Worm (Caenorhabditis elegans) whole organism, L1 larva: Measurements from ENCODE around the gene C08G9.1.

Experiments
- C04F5.9 ChIP-seq: sonication (generic microtip); optimal IDR thresholded peaks from 2 replicates; lab custom pipeline; 2016; ENCODE audit warnings: missing genetic modification characterization, missing compliant biosample characterization
- C16A3.4 ChIP-seq: fragments of 150-350 bp; optimal IDR thresholded peaks from 2 replicates; lab custom pipeline; 2014; ENCODE audit warnings: missing biosample characterization, missing genetic modification characterization
- F16B12.6 ChIP-seq: fragments of 150-350 bp; optimal IDR thresholded peaks from 2 replicates; lab custom pipeline; 2014; ENCODE audit warnings: missing biosample characterization, missing genetic modification characterization
- alr-1 ChIP-seq: fragments of 200-800 bp; sonication (Bioruptor generic); optimal IDR thresholded peaks from 2 replicates; lab custom pipeline; 2018; ENCODE audit warnings: borderline replicate concordance, mild to moderate bottlenecking, missing genetic modification characterization, missing compliant biosample characterization
- aly-2 ChIP-seq: fragments of 150-350 bp; optimal IDR thresholded peaks from 2 replicates; lab custom pipeline; 2014; ENCODE audit warnings: missing biosample characterization, missing genetic modification characterization
- blmp-1 ChIP-seq: fragments of 150-350 bp; optimal IDR thresholded peaks from 2 replicates; lab custom pipeline; 2014; ENCODE audit warnings: missing biosample characterization, missing genetic modification characterization
- ceh-82 ChIP-seq, 3 experiments: fragments of 150-350 bp in 1 of 3; sonication (generic microtip) in 2 of 3; optimal IDR thresholded peaks; 2 replicates each; lab custom pipeline; 2014 to 2017; ENCODE audit warnings: missing biosample characterization in 3 of 3, missing genetic modification characterization in 3 of 3
- ces-1 ChIP-seq: fragments of 150-350 bp; optimal IDR thresholded peaks from 2 replicates; lab custom pipeline; 2014; ENCODE audit warnings: missing biosample characterization, missing genetic modification reagents, missing genetic modification characterization
- efl-1 ChIP-seq, 4 experiments: fragments of 150-350 bp; optimal IDR thresholded peaks in 3 of 4; peaks in 1 of 4; 1 replicate in 1 of 4; 2 replicates in 3 of 4; lab custom pipeline; 2014; ENCODE audit warnings: missing biosample characterization in 2 of 4, missing genetic modification characterization in 2 of 4, missing genetic modification reagents in 2 of 4
- efl-3 ChIP-seq: fragments of 200-800 bp; sonication (Bioruptor generic); optimal IDR thresholded peaks from 2 replicates; lab custom pipeline; 2018; ENCODE audit warnings: mild to moderate bottlenecking, missing genetic modification characterization, missing compliant biosample characterization
- egl-27 ChIP-seq, 2 experiments: fragments of 150-350 bp in 1 of 2; sonication (generic microtip); optimal IDR thresholded peaks; 3 replicates each; lab custom pipeline; 2017 to 2018; ENCODE audit warnings: missing biosample characterization in 2 of 2, missing genetic modification characterization in 2 of 2, missing genetic modification reagents in 2 of 2
- elt-2 ChIP-seq: sonication (generic microtip); optimal IDR thresholded peaks from 2 replicates; lab custom pipeline; 2016; ENCODE audit warnings: missing genetic modification characterization, mild to moderate bottlenecking, inconsistent platforms, missing compliant biosample characterization, missing genetic modification reagents
- ets-5 ChIP-seq: fragments of 200-800 bp; sonication (Bioruptor generic); IDR thresholded peaks from 2 replicates; pipeline ENCODE4 v1.3.6; 2022; ENCODE audit warnings: missing genetic modification characterization, missing compliant biosample characterization
- fkh-10 ChIP-seq: sonication (generic microtip); optimal IDR thresholded peaks from 2 replicates; lab custom pipeline; 2017; ENCODE audit warnings: missing biosample characterization, missing genetic modification reagents, missing genetic modification characterization
- fkh-4 ChIP-seq: sonication (generic microtip); optimal IDR thresholded peaks from 2 replicates; lab custom pipeline; 2016; ENCODE audit warnings: missing compliant biosample characterization, missing genetic modification characterization, borderline replicate concordance
- fos-1 ChIP-seq: fragments of 150-350 bp; optimal IDR thresholded peaks from 2 replicates; lab custom pipeline; 2014; ENCODE audit warnings: missing biosample characterization, missing genetic modification characterization
- hlh-17 ChIP-seq: fragments of 200-800 bp; sonication (Bioruptor generic); optimal IDR thresholded peaks from 2 replicates; lab custom pipeline; 2018; ENCODE audit warnings: missing genetic modification characterization, mild to moderate bottlenecking, missing compliant biosample characterization, moderate library complexity, borderline replicate concordance
- irx-1 ChIP-seq: sonication (generic microtip); optimal IDR thresholded peaks from 2 replicates; lab custom pipeline; 2016; ENCODE audit warnings: missing genetic modification characterization, missing compliant biosample characterization
- isw-1 ChIP-seq: fragments of 200-800 bp; sonication (Bioruptor generic); IDR thresholded peaks from 2 replicates; pipeline ENCODE4 v1.3.6; 2022; ENCODE audit warnings: missing genetic modification characterization, missing compliant biosample characterization
- lin-13 ChIP-seq: fragments of 150-350 bp; optimal IDR thresholded peaks from 2 replicates; lab custom pipeline; 2014; ENCODE audit warnings: missing biosample characterization, missing genetic modification reagents, missing genetic modification characterization
- lin-14 ChIP-seq: fragments of 200-800 bp; sonication (Bioruptor generic); optimal IDR thresholded peaks from 2 replicates; lab custom pipeline; 2018; ENCODE audit warnings: mild to moderate bottlenecking, missing genetic modification characterization, moderate library complexity, missing compliant biosample characterization
- lin-15B ChIP-seq: fragments of 150-350 bp; sonication (generic microtip); optimal IDR thresholded peaks from 3 replicates; lab custom pipeline; 2014; ENCODE audit warnings: missing biosample characterization, missing genetic modification characterization
- lin-35 ChIP-seq, 2 experiments: fragments of 150-350 bp; optimal IDR thresholded peaks; 2 replicates each; lab custom pipeline; 2014; ENCODE audit warnings: missing biosample characterization in 2 of 2, missing genetic modification characterization in 2 of 2, missing genetic modification reagents in 2 of 2
- lir-3 ChIP-seq: sonication (generic microtip); optimal IDR thresholded peaks from 2 replicates; lab custom pipeline; 2016; ENCODE audit warnings: mild to moderate bottlenecking, missing genetic modification characterization, moderate library complexity, missing compliant biosample characterization; ENCODE audit not compliant: poor library complexity
- mep-1 ChIP-seq: fragments of 150-350 bp; optimal IDR thresholded peaks from 2 replicates; lab custom pipeline; 2014; ENCODE audit warnings: missing biosample characterization, missing genetic modification characterization
- nhr-11 ChIP-seq: fragments of 150-350 bp; optimal IDR thresholded peaks from 2 replicates; lab custom pipeline; 2014; ENCODE audit warnings: missing biosample characterization, missing genetic modification characterization
- nhr-19 ChIP-seq: fragments of 200-800 bp; sonication (Bioruptor generic); conservative IDR thresholded peaks from 2 replicates; pipeline ENCODE4 v1.3.6; 2022; ENCODE audit warnings: missing genetic modification characterization, missing compliant biosample characterization
- nhr-20 ChIP-seq: sonication (generic microtip); optimal IDR thresholded peaks from 2 replicates; lab custom pipeline; 2016; ENCODE audit warnings: mild to moderate bottlenecking, missing genetic modification characterization, missing compliant biosample characterization
- nhr-237 ChIP-seq: fragments of 150-350 bp; optimal IDR thresholded peaks from 2 replicates; lab custom pipeline; 2014; ENCODE audit warnings: missing biosample characterization, missing genetic modification characterization
- nhr-28 ChIP-seq: fragments of 150-350 bp; optimal IDR thresholded peaks from 2 replicates; lab custom pipeline; 2014; ENCODE audit warnings: missing biosample characterization, missing genetic modification characterization
- nhr-77 ChIP-seq: fragments of 150-350 bp; optimal IDR thresholded peaks from 2 replicates; lab custom pipeline; 2014; ENCODE audit warnings: missing biosample characterization, missing genetic modification characterization
- nhr-90 ChIP-seq: sonication (generic microtip); optimal IDR thresholded peaks from 2 replicates; lab custom pipeline; 2016; ENCODE audit warnings: mild to moderate bottlenecking, missing genetic modification characterization, missing compliant biosample characterization; ENCODE audit not compliant: poor library complexity
- skn-1 ChIP-seq: fragments of 150-350 bp; optimal IDR thresholded peaks from 2 replicates; lab custom pipeline; 2014; ENCODE audit warnings: missing biosample characterization, missing genetic modification characterization
- snpc-4 ChIP-seq: fragments of 150-350 bp; optimal IDR thresholded peaks from 2 replicates; lab custom pipeline; 2014; ENCODE audit warnings: missing biosample characterization, missing genetic modification characterization
- sox-4 ChIP-seq: sonication (generic microtip); optimal IDR thresholded peaks from 2 replicates; lab custom pipeline; 2016; ENCODE audit warnings: missing genetic modification characterization, missing compliant biosample characterization
- sup-37 ChIP-seq: fragments of 200-800 bp; sonication (Bioruptor generic); optimal IDR thresholded peaks from 2 replicates; lab custom pipeline; 2018; ENCODE audit warnings: mild to moderate bottlenecking, missing genetic modification characterization, missing compliant biosample characterization
- swsn-7 ChIP-seq: sonication (generic microtip); optimal IDR thresholded peaks from 2 replicates; lab custom pipeline; 2016; ENCODE audit warnings: missing genetic modification characterization, missing compliant biosample characterization
- tlp-1 ChIP-seq: fragments of 150-350 bp; optimal IDR thresholded peaks from 2 replicates; lab custom pipeline; 2014; ENCODE audit warnings: missing biosample characterization, missing genetic modification characterization
- unc-30 ChIP-seq: sonication (generic microtip); optimal IDR thresholded peaks from 2 replicates; lab custom pipeline; 2017; ENCODE audit warnings: missing biosample characterization, missing genetic modification characterization
- unc-62 ChIP-seq: fragments of 150-350 bp; optimal IDR thresholded peaks from 2 replicates; lab custom pipeline; 2014; ENCODE audit warnings: missing biosample characterization, missing genetic modification reagents, missing genetic modification characterization
- unc-86 ChIP-seq: sonication (generic microtip); optimal IDR thresholded peaks from 2 replicates; lab custom pipeline; 2016; ENCODE audit warnings: missing genetic modification characterization, missing compliant biosample characterization
- unc-98 ChIP-seq: fragments of 200-800 bp; sonication (Bioruptor generic); IDR thresholded peaks from 2 replicates; pipeline ENCODE4 v1.3.6; 2022; ENCODE audit warnings: missing genetic modification characterization, missing compliant biosample characterization
- vab-15 ChIP-seq: sonication (generic microtip); optimal IDR thresholded peaks from 2 replicates; lab custom pipeline; 2017; ENCODE audit warnings: missing genotype, mild to moderate bottlenecking, missing genetic modification characterization, missing compliant biosample characterization
- xbp-1 ChIP-seq: sonication (generic microtip); optimal IDR thresholded peaks from 2 replicates; lab custom pipeline; 2016; ENCODE audit warnings: missing genetic modification characterization, missing compliant biosample characterization
- zip-4 ChIP-seq: fragments of 200-800 bp; sonication (Bioruptor generic); optimal IDR thresholded peaks from 2 replicates; lab custom pipeline; 2018; ENCODE audit warnings: mild to moderate bottlenecking, missing genetic modification characterization, moderate library complexity, missing compliant biosample characterization
- ztf-11 ChIP-seq, 2 experiments: sonication (generic microtip); optimal IDR thresholded peaks; 2 replicates each; lab custom pipeline; 2016 to 2017; ENCODE audit warnings: missing genetic modification characterization in 2 of 2, missing biosample characterization in 1 of 2, missing compliant biosample characterization in 1 of 2

C08G9.1 gene

DNA sequence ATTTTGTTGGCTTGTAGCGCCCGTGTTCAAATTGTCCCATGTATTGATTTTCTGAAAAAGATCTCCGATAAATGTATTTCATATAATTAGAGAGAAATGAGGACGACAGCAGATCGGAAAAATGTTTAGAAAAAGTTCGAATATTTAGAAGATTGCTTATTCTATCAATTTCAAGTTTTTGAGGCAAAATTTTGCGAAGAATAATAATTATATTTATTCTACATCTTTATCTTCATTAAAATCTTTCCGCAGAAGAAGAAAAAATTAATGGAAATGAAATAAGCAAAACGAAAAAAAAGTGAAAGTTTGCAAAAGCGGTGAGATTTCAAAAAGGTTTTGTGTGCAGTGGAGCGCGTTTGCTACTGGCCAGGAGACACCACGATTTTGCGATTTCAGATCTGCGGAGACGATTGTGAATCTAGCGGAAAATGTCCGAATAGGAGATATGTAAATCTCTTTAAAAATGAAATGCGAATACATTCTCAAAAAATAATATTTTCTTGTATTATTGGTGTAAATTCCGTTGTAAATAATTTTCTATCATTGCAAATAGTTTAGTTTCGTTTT lies 4.3 kb upstream of the C08G9.1 start, which contains the start of gene nrde-4 (continued):
- no peak for TF ChIP-seq aly-2 (tag; lab: Kevin White, UChicago)
- no peak for TF ChIP-seq unc-98 (GFP tag; lab: Robert Waterston, UW)
- no peak for TF ChIP-seq egl-27 (tag; optimal IDR thresholded peaks at IDR 0.05; lab: Kevin White, UChicago)
- TF ChIP-seq lin-35 (GFP tag; optimal IDR thresholded peaks at IDR 0.05; lab: Kevin White, UChicago) = peak; percentile 54 to 85
- no peak for TF ChIP-seq nhr-28 (tag; lab: Kevin White, UChicago)
- TF ChIP-seq zip-4 (GFP tag; lab: Kevin White, UChicago) = no peak
- TF ChIP-seq nhr-90 (tag; lab: Kevin White, UChicago) = peak; percentile 64
- peak; percentile 86 for TF ChIP-seq C16A3.4 (tag; lab: Kevin White, UChicago)
- TF ChIP-seq alr-1 (tag; lab: Kevin White, UChicago) = no peak
- peak; percentile 61 for TF ChIP-seq xbp-1
- peak; percentile 99 for TF ChIP-seq blmp-1 (tag; lab: Kevin White, UChicago)
- TF ChIP-seq mep-1 (tag; lab: Kevin White, UChicago) = peak; percentile 81
- TF ChIP-seq ets-5 (GFP tag; lab: Robert Waterston, UW) = no peak
- peak; percentile 61 for TF ChIP-seq swsn-7
- TF ChIP-seq unc-62 = no peak
- no peak for TF ChIP-seq tlp-1 (tag; lab: Kevin White, UChicago)
- no peak for TF ChIP-seq C04F5.9
- TF ChIP-seq hlh-17 (GFP tag; lab: Kevin White, UChicago) = no peak
- peak; percentile 65 to 77 (median 69) for TF ChIP-seq ceh-82 (tag; optimal IDR thresholded peaks at IDR 0.05; lab: Kevin White, UChicago)
- peak; percentile 67 for TF ChIP-seq lin-13 (GFP tag; lab: Kevin White, UChicago)
- TF ChIP-seq F16B12.6 = peak; percentile 48
- TF ChIP-seq lir-3 (tag; lab: Kevin White, UChicago) = peak; percentile 70
- TF ChIP-seq nhr-77 (tag; lab: Kevin White, UChicago) = peak; percentile 54
- peak; percentile 63 for TF ChIP-seq nhr-20 (tag; lab: Kevin White, UChicago)
- no peak for TF ChIP-seq elt-2 (tag; lab: Kevin White, UChicago)
- TF ChIP-seq lin-14 (GFP tag; lab: Kevin White, UChicago) = peak; percentile 84
- TF ChIP-seq nhr-237 (tag; lab: Kevin White, UChicago) = peak; percentile 21
- TF ChIP-seq sox-4 (tag; lab: Kevin White, UChicago) = no peak
- TF ChIP-seq nhr-11 (tag; lab: Kevin White, UChicago) = no peak
- TF ChIP-seq unc-30 (tag; lab: Kevin White, UChicago) = no peak
- peak in 1 of 2 experiments; percentile 30 for TF ChIP-seq ztf-11 (tag; optimal IDR thresholded peaks at IDR 0.05; lab: Kevin White, UChicago)
- no peak for TF ChIP-seq ces-1
- TF ChIP-seq nhr-19 (GFP tag; lab: Robert Waterston, UW) = peak; percentile 15; the same call in 1 of the 2 replicates
- TF ChIP-seq fos-1 = peak; percentile 11
- TF ChIP-seq fkh-10 = no peak
- no peak for TF ChIP-seq irx-1 (tag; lab: Kevin White, UChicago)
- TF ChIP-seq fkh-4 (tag; lab: Kevin White, UChicago) = no peak
- TF ChIP-seq isw-1 (GFP tag; lab: Robert Waterston, UW) = peak; percentile 43
- TF ChIP-seq efl-1 (optimal IDR thresholded peaks at IDR 0.05; lab: Kevin White, UChicago) = peak; percentile 76 to 79
- peak; percentile 71 to 96 for TF ChIP-seq efl-1 (GFP tag; optimal IDR thresholded peaks at IDR 0.05 in 1 of 2; lab: Kevin White, UChicago)
- TF ChIP-seq efl-3 (GFP tag; lab: Kevin White, UChicago) = no peak
- TF ChIP-seq unc-86 (tag; lab: Kevin White, UChicago) = peak; percentile 38
- TF ChIP-seq vab-15 = no peak
- TF ChIP-seq lin-15B (tag; lab: Kevin White, UChicago) = peak; percentile 82
- peak; percentile 65 for TF ChIP-seq snpc-4 (tag; lab: Kevin White, UChicago)
- TF ChIP-seq sup-37 (GFP tag; lab: Kevin White, UChicago) = no peak
- peak; percentile 71 for TF ChIP-seq skn-1 (tag; lab: Kevin White, UChicago)
